Worm (Caenorhabditis elegans) whole organism, mixed stage, embryonic: ENCODE data around the gene dct-19.

Source experiments
- M03D4.4 ChIP-seq: sonication (generic microtip); optimal IDR thresholded peaks from 2 replicates; lab custom pipeline; 2017; ENCODE audit warnings: mild to moderate bottlenecking, missing genetic modification characterization, missing compliant biosample characterization
- bed-3 ChIP-seq: fragments of 200-800 bp; sonication (Bioruptor generic); optimal IDR thresholded peaks from 3 replicates; lab custom pipeline; 2018; ENCODE audit warnings: mild to moderate bottlenecking, missing genetic modification characterization, moderate library complexity, missing compliant biosample characterization
- blmp-1 ChIP-seq: fragments of 150-350 bp; optimal IDR thresholded peaks from 2 replicates; lab custom pipeline; 2014; ENCODE audit warnings: missing biosample characterization, missing genetic modification characterization
- ceh-39 ChIP-seq: fragments of 150-350 bp; optimal IDR thresholded peaks from 2 replicates; lab custom pipeline; 2014; ENCODE audit warnings: missing biosample characterization, missing genetic modification characterization
- ceh-43 ChIP-seq: fragments of 200-800 bp; sonication (Bioruptor generic); optimal IDR thresholded peaks from 2 replicates; lab custom pipeline; 2018; ENCODE audit warnings: mild to moderate bottlenecking, missing genetic modification characterization, moderate library complexity, missing compliant biosample characterization
- ceh-83 ChIP-seq: fragments of 200-800 bp; sonication (Bioruptor generic); optimal IDR thresholded peaks from 2 replicates; lab custom pipeline; 2018; ENCODE audit warnings: mild to moderate bottlenecking, missing genetic modification characterization, missing compliant biosample characterization
- ces-1 ChIP-seq: fragments of 150-350 bp; optimal IDR thresholded peaks from 2 replicates; lab custom pipeline; 2014; ENCODE audit warnings: missing biosample characterization, missing genetic modification reagents, missing genetic modification characterization
- cnd-1 ChIP-seq: fragments of 200-800 bp; sonication (Bioruptor generic); optimal IDR thresholded peaks from 2 replicates; lab custom pipeline; 2018; ENCODE audit warnings: mild to moderate bottlenecking, missing genetic modification characterization, missing compliant biosample characterization
- drap-1 ChIP-seq: fragments of 200-800 bp; sonication (Bioruptor generic); optimal IDR thresholded peaks from 3 replicates; lab custom pipeline; 2018; ENCODE audit warnings: mild to moderate bottlenecking, missing genetic modification characterization, missing compliant biosample characterization
- elt-1 ChIP-seq: sonication (generic microtip); optimal IDR thresholded peaks from 2 replicates; lab custom pipeline; 2017; ENCODE audit warnings: missing genetic modification characterization, mild to moderate bottlenecking, missing compliant biosample characterization, antibody characterized with exemption, moderate library complexity, borderline replicate concordance; ENCODE audit not compliant: insufficient read depth
- elt-3 ChIP-seq: fragments of 150-350 bp; optimal IDR thresholded peaks from 2 replicates; lab custom pipeline; 2014; ENCODE audit warnings: missing biosample characterization, missing genetic modification characterization
- flh-1 ChIP-seq: fragments of 200-800 bp; sonication (Bioruptor generic); optimal IDR thresholded peaks from 2 replicates; lab custom pipeline; 2018; ENCODE audit warnings: mild to moderate bottlenecking, missing genetic modification characterization, moderate library complexity, missing compliant biosample characterization
- ham-2 ChIP-seq: fragments of 200-800 bp; sonication (Bioruptor generic); optimal IDR thresholded peaks from 2 replicates; lab custom pipeline; 2018; ENCODE audit warnings: mild to moderate bottlenecking, missing genetic modification characterization, missing compliant biosample characterization
- hlh-1 ChIP-seq: fragments of 150-350 bp; optimal IDR thresholded peaks from 2 replicates; lab custom pipeline; 2014; ENCODE audit warnings: missing biosample characterization, missing genetic modification reagents, missing genetic modification characterization
- lin-13 ChIP-seq: fragments of 150-350 bp; optimal IDR thresholded peaks from 2 replicates; lab custom pipeline; 2014; ENCODE audit warnings: missing biosample characterization, missing genetic modification characterization
- lin-32 ChIP-seq: fragments of 200-800 bp; sonication (Bioruptor generic); optimal IDR thresholded peaks from 2 replicates; lab custom pipeline; 2018; ENCODE audit warnings: mild to moderate bottlenecking, missing genetic modification characterization, missing compliant biosample characterization
- lsy-2 ChIP-seq: fragments of 150-350 bp; optimal IDR thresholded peaks from 2 replicates; lab custom pipeline; 2014; ENCODE audit warnings: missing biosample characterization, missing genetic modification characterization
- mab-5 ChIP-seq: fragments of 150-350 bp; optimal IDR thresholded peaks from 2 replicates; lab custom pipeline; 2014; ENCODE audit warnings: missing biosample characterization, missing genetic modification characterization
- mep-1 ChIP-seq: fragments of 150-350 bp; optimal IDR thresholded peaks from 2 replicates; lab custom pipeline; 2017; ENCODE audit warnings: missing biosample characterization, missing genetic modification reagents, missing genetic modification characterization, inconsistent platforms
- mls-2 ChIP-seq: sonication (generic microtip); optimal IDR thresholded peaks from 2 replicates; lab custom pipeline; 2016; ENCODE audit warnings: mild to moderate bottlenecking, missing genetic modification characterization, moderate library complexity, missing compliant biosample characterization
- nhr-12 ChIP-seq: fragments of 150-350 bp; optimal IDR thresholded peaks from 2 replicates; lab custom pipeline; 2014; ENCODE audit warnings: missing biosample characterization, missing genetic modification characterization
- nhr-2 ChIP-seq: fragments of 150-350 bp; optimal IDR thresholded peaks from 2 replicates; lab custom pipeline; 2014; ENCODE audit warnings: missing biosample characterization, missing genetic modification characterization
- nhr-237 ChIP-seq: fragments of 150-350 bp; optimal IDR thresholded peaks from 2 replicates; lab custom pipeline; 2014; ENCODE audit warnings: missing biosample characterization, missing genetic modification characterization
- nhr-28 ChIP-seq: fragments of 150-350 bp; optimal IDR thresholded peaks from 2 replicates; lab custom pipeline; 2014; ENCODE audit warnings: missing biosample characterization, missing genetic modification characterization
- nhr-76 ChIP-seq: sonication (generic microtip); optimal IDR thresholded peaks from 2 replicates; lab custom pipeline; 2017; ENCODE audit warnings: missing biosample characterization, missing genetic modification characterization
- pha-4 ChIP-seq: fragments of 150-350 bp; optimal IDR thresholded peaks from 2 replicates; lab custom pipeline; 2018; ENCODE audit warnings: missing biosample characterization, missing genetic modification reagents, missing genetic modification characterization
- sem-2 ChIP-seq: fragments of 200-800 bp; sonication (Bioruptor generic); optimal IDR thresholded peaks from 2 replicates; lab custom pipeline; 2018; ENCODE audit warnings: mild to moderate bottlenecking, missing genetic modification characterization, missing compliant biosample characterization
- snpc-4 ChIP-seq: fragments of 150-350 bp; optimal IDR thresholded peaks from 2 replicates; lab custom pipeline; 2014; ENCODE audit warnings: missing biosample characterization, missing genetic modification characterization
- sptf-1 ChIP-seq: sonication (generic microtip); optimal IDR thresholded peaks from 2 replicates; lab custom pipeline; 2017; ENCODE audit warnings: mild to moderate bottlenecking, missing genetic modification characterization, moderate library complexity, missing compliant biosample characterization
- tbx-8 ChIP-seq: fragments of 200-800 bp; sonication (Bioruptor generic); optimal IDR thresholded peaks from 2 replicates; lab custom pipeline; 2018; ENCODE audit warnings: mild to moderate bottlenecking, missing genetic modification characterization, moderate library complexity, missing compliant biosample characterization
- unc-120 ChIP-seq: sonication (generic microtip); optimal IDR thresholded peaks from 2 replicates; lab custom pipeline; 2017; ENCODE audit warnings: missing genetic modification characterization, missing compliant biosample characterization; ENCODE audit not compliant: poor library complexity, severe bottlenecking
- unc-39 ChIP-seq: fragments of 150-350 bp; optimal IDR thresholded peaks from 2 replicates; lab custom pipeline; 2014; ENCODE audit warnings: missing biosample characterization, missing genetic modification characterization
- zip-8 ChIP-seq: fragments of 150-350 bp; optimal IDR thresholded peaks from 2 replicates; lab custom pipeline; 2014; ENCODE audit warnings: missing biosample characterization, missing genetic modification characterization
- ztf-11 ChIP-seq: fragments of 150-350 bp; optimal IDR thresholded peaks from 2 replicates; lab custom pipeline; 2014; ENCODE audit warnings: missing biosample characterization, missing genetic modification characterization

dct-19 gene

ce11 chrIV:12972780-12973179 is 30.0 kb downstream of the dct-19 start:
- no peak for TF ChIP-seq flh-1
- no peak for TF ChIP-seq unc-120 (tag; lab: Kevin White, UChicago)
- TF ChIP-seq ham-2 (GFP tag; lab: Kevin White, UChicago) = no peak
- TF ChIP-seq ces-1 = no peak
- TF ChIP-seq nhr-28 (tag; lab: Kevin White, UChicago) = no peak
- no peak for TF ChIP-seq nhr-76 (tag; lab: Kevin White, UChicago)
- no peak for TF ChIP-seq sem-2 (GFP tag; lab: Kevin White, UChicago)
- TF ChIP-seq nhr-237 (tag; lab: Kevin White, UChicago) = no peak
- TF ChIP-seq sptf-1 = no peak
- no peak for TF ChIP-seq mls-2 (tag; lab: Kevin White, UChicago)
- no peak for TF ChIP-seq elt-3 (tag; lab: Kevin White, UChicago)
- TF ChIP-seq nhr-12 = no peak
- no peak for TF ChIP-seq lsy-2 (tag; lab: Kevin White, UChicago)
- TF ChIP-seq zip-8 = no peak
- TF ChIP-seq drap-1 (GFP tag; lab: Kevin White, UChicago) = no peak
- no peak for TF ChIP-seq unc-39
- TF ChIP-seq bed-3 (GFP tag; lab: Kevin White, UChicago) = no peak

- TF ChIP-seq lin-32 (GFP tag; lab: Kevin White, UChicago) = no peak
- no peak for TF ChIP-seq ceh-83 (GFP tag; lab: Kevin White, UChicago)
- TF ChIP-seq mep-1 = no peak
- TF ChIP-seq blmp-1 = no peak
- no peak for TF ChIP-seq sptf-1
- no peak for TF ChIP-seq M03D4.4 (tag; lab: Kevin White, UChicago)
- TF ChIP-seq elt-3 (tag; lab: Kevin White, UChicago) = no peak
- TF ChIP-seq nhr-237 (tag; lab: Kevin White, UChicago) = no peak
- TF ChIP-seq ceh-39 (tag; lab: Kevin White, UChicago) = no peak
- no peak for TF ChIP-seq mls-2 (tag; lab: Kevin White, UChicago)
- no peak for TF ChIP-seq mab-5 (tag; lab: Kevin White, UChicago)
- no peak for TF ChIP-seq nhr-76 (tag; lab: Kevin White, UChicago)
- TF ChIP-seq unc-39 = no peak
- TF ChIP-seq ztf-11 (tag; lab: Kevin White, UChicago) = no peak
- TF ChIP-seq ceh-43 = no peak
Measured at ce11 chrIV:12973336-12973735, 30.6 kb downstream of the dct-19 start, which contains the start of gene F55G11.4. F55G11.4 (plus strand) TSS chrIV:12973624.

ce11 chrIV:12975981-12976380 is 33.2 kb downstream of the dct-19 start, which contains the start of gene dod-17:
dod-17 (plus strand) TSS chrIV:12976303.
- TF ChIP-seq mab-5 (tag; lab: Kevin White, UChicago) = no peak
- TF ChIP-seq nhr-2 (tag; lab: Kevin White, UChicago) = no peak
- TF ChIP-seq lin-13 (tag; lab: Kevin White, UChicago) = no peak
- TF ChIP-seq ham-2 (GFP tag; lab: Kevin White, UChicago) = no peak
- TF ChIP-seq elt-1 = no peak
- no peak for TF ChIP-seq nhr-237 (tag; lab: Kevin White, UChicago)
- TF ChIP-seq hlh-1 (tag; lab: Kevin White, UChicago) = no peak
- no peak for TF ChIP-seq cnd-1 (tag; lab: Kevin White, UChicago)
- no peak for TF ChIP-seq unc-120 (tag; lab: Kevin White, UChicago)
- no peak for TF ChIP-seq pha-4 (tag; lab: Kevin White, UChicago)

ce11 chrIV:12977650-12978049 is 34.9 kb downstream of the dct-19 start:
- no peak for TF ChIP-seq drap-1 (GFP tag; lab: Kevin White, UChicago)
- TF ChIP-seq mep-1 = no peak
- TF ChIP-seq nhr-2 (tag; lab: Kevin White, UChicago) = no peak
- no peak for TF ChIP-seq snpc-4 (tag; lab: Kevin White, UChicago)
- TF ChIP-seq nhr-237 (tag; lab: Kevin White, UChicago) = no peak
- TF ChIP-seq ceh-83 (GFP tag; lab: Kevin White, UChicago) = no peak
- no peak for TF ChIP-seq nhr-12
- TF ChIP-seq lin-13 (tag; lab: Kevin White, UChicago) = no peak
- no peak for TF ChIP-seq M03D4.4 (tag; lab: Kevin White, UChicago)
- TF ChIP-seq cnd-1 (tag; lab: Kevin White, UChicago) = no peak
- no peak for TF ChIP-seq tbx-8 (GFP tag; lab: Kevin White, UChicago)
- TF ChIP-seq blmp-1 = no peak
- no peak for TF ChIP-seq lin-32 (GFP tag; lab: Kevin White, UChicago)
